Fruit fly (Drosophila melanogaster): ENCODE data around the gene mrt.

- TF ChIP-seq CG4496 (GFP tag; IDR thresholded peaks at IDR 0.05) (no peak), CG13204 (GFP tag; optimal IDR thresholded peaks at IDR 0.05) (no peak), gl (tag; optimal IDR thresholded peaks at IDR 0.05) (no peak), EcR (GFP tag; optimal IDR thresholded peaks at IDR 0.05) (no peak), CG34367 (tag; optimal IDR thresholded peaks at IDR 0.05) (no peak), CG10348 (GFP tag; IDR thresholded peaks at IDR 0.05) (no peak), CG12605 (GFP tag; IDR thresholded peaks at IDR 0.05) (no peak), CG14655 (GFP tag; optimal IDR thresholded peaks at IDR 0.05) (no peak), CG9948 (tag; optimal IDR thresholded peaks at IDR 0.05) (no peak), rn (GFP tag; IDR thresholded peaks at IDR 0.05) (no peak)
These were observed 48.3 kb upstream of the mrt start, which contains the start of gene CG3330 for dm6 chr3R:27330782-27331181.

All from whole organism, pupa.